Worm (Caenorhabditis elegans): ENCODE data around the gene chk-1.

Gene chk-1

DNA sequence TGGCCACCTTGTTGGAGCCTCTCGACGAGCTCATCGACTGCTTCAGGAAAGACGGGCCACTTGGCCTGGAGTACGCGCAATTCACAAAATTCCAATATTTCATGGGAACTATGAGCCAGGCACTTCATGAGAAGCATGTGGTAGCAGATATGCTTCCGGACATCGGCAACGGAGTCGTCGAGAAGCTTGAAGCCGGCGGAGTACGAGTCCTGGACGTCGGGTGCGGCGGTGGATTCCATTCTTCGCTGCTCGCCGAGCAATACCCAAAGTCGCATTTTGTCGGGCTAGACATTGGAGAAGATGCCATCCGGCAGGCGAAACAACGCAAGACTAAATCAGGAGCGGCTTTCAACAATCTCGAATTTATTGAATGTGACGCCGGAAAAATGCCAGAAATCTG is 14.3 kb upstream of the chk-1 start:
- no peak for TF ChIP-seq scrt-1 (GFP tag; IDR thresholded peaks at IDR 0.05)
- TF ChIP-seq tra-4 (tag; optimal IDR thresholded peaks at IDR 0.05): no peak
- no peak for TF ChIP-seq F13C5.2 (tag; optimal IDR thresholded peaks at IDR 0.05)
- TF ChIP-seq sea-1 (GFP tag; conservative IDR thresholded peaks at IDR 0.05): no peak
- TF ChIP-seq hmbx-1 (tag; optimal IDR thresholded peaks at IDR 0.05): no peak
- TF ChIP-seq tbx-37 (GFP tag; conservative IDR thresholded peaks at IDR 0.05): no peak
- TF ChIP-seq flt-1 (GFP tag; IDR thresholded peaks at IDR 0.05): no peak
- no peak for TF ChIP-seq B0310.2 (tag; optimal IDR thresholded peaks at IDR 0.05)
- TF ChIP-seq hnd-1 (tag; optimal IDR thresholded peaks at IDR 0.05): no peak
- TF ChIP-seq hmg-4 (GFP tag; optimal IDR thresholded peaks at IDR 0.05): no peak
- TF ChIP-seq ama-1 (optimal IDR thresholded peaks at IDR 0.05): no peak
- TF ChIP-seq ets-7 (tag; optimal IDR thresholded peaks at IDR 0.05): no peak

DNA sequence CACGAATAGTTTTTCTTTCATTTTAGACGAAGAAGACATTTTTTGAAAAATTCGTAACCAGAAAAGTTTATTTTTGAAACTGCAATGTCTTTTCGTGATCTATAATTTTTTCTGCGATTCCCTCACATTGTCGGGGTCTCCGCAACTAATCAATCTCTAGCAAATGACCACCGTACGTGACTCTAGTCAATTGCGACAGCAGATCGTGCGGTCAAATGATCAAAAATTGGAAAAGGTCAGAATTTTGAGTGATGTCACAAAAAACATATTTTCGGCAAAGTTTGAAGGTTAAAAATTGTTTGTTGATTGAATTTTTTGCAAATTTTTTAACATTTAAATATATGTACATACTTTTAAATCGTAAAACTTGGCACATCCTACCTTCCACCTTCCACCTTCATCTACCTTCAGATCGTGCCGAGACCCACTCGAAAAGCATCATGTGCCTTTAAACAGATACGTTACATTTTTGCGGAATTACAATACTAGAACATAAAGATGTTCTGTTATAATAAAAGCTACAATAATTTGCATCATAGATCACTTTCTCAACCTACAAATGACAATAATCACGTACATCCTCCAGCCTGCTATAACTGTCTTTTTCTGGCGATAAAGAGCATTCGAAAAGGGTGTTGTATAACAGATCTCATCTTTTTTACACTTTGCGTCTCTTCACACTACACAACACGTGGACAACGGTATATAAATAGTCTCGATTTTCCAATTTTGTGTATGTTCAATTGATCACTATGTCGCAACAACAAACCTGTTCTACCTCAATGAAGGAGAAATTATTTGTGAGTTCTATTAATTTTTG is 12.4 kb upstream of the chk-1 start, which contains the start of the genes R08E5.1 and rips-1:
TSS of gene R08E5.1 (minus strand) at position 82 of the 820 bp plus-strand sequence.
TSS of gene rips-1 (plus strand) at position 585 of the 820 bp plus-strand sequence.
- no peak for TF ChIP-seq F13C5.2 (tag; optimal IDR thresholded peaks at IDR 0.05)
- TF ChIP-seq tbx-11 (GFP tag; IDR thresholded peaks at IDR 0.05): no peak
- TF ChIP-seq ama-1 (optimal IDR thresholded peaks at IDR 0.05): no peak
- no peak for TF ChIP-seq hmbx-1 (tag; optimal IDR thresholded peaks at IDR 0.05)
- no peak for TF ChIP-seq aly-1 (tag; optimal IDR thresholded peaks at IDR 0.05)
- no peak for TF ChIP-seq pes-1 (GFP tag; IDR thresholded peaks at IDR 0.05)
- TF ChIP-seq ceh-13 (GFP tag; optimal IDR thresholded peaks at IDR 0.05): no peak
- TF ChIP-seq hnd-1 (tag; optimal IDR thresholded peaks at IDR 0.05): no peak
- no peak for TF ChIP-seq tra-4 (tag; optimal IDR thresholded peaks at IDR 0.05)
- TF ChIP-seq flt-1 (GFP tag; IDR thresholded peaks at IDR 0.05): no peak
- no peak for TF ChIP-seq B0310.2 (tag; optimal IDR thresholded peaks at IDR 0.05)
- no peak for TF ChIP-seq hmg-4 (GFP tag; optimal IDR thresholded peaks at IDR 0.05)

ce11 chrV:3768270-3768669 is 9.0 kb upstream of the chk-1 start, which contains the start of gene R08E5.4:
Gene R08E5.4, plus strand, starts transcription at chrV:3768570.
- TF ChIP-seq scrt-1 (GFP tag; IDR thresholded peaks at IDR 0.05): no peak
- TF ChIP-seq tbx-37 (GFP tag; conservative IDR thresholded peaks at IDR 0.05): no peak
- no peak for TF ChIP-seq hmbx-1 (tag; optimal IDR thresholded peaks at IDR 0.05)
- TF ChIP-seq tbx-11 (GFP tag; IDR thresholded peaks at IDR 0.05): no peak
- no peak for TF ChIP-seq flt-1 (GFP tag; IDR thresholded peaks at IDR 0.05)
- TF ChIP-seq hnd-1 (tag; optimal IDR thresholded peaks at IDR 0.05): no peak
- no peak for TF ChIP-seq ama-1 (optimal IDR thresholded peaks at IDR 0.05)
- TF ChIP-seq tra-4 (tag; optimal IDR thresholded peaks at IDR 0.05): no peak
- TF ChIP-seq hmg-4 (GFP tag; optimal IDR thresholded peaks at IDR 0.05): no peak
- TF ChIP-seq ceh-36 (tag; optimal IDR thresholded peaks at IDR 0.05): no peak
- no peak for TF ChIP-seq ets-7 (tag; optimal IDR thresholded peaks at IDR 0.05)
- no peak for TF ChIP-seq B0310.2 (tag; optimal IDR thresholded peaks at IDR 0.05)
- no peak for TF ChIP-seq pes-1 (GFP tag; IDR thresholded peaks at IDR 0.05)

DNA sequence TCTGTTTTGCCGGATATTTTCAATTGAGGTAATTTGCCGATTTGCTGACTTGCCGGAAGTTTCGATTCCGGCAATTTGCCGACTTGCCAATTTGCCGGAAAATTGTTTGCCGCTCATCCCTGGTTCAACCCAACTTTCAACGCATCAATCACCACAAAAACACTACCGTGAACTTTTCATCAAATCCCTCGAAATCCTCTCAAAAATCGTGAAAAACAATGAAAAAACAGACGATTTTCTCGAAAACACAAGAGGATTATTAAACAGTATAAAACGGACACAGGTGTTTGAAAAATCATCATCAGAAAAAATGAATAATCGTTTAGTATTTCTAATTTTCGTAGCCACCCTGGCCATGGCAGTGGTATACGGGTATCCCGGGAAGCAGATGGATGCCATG is 7.6 kb upstream of the chk-1 start, which contains the start of gene Y39H10A.1:
TSS of gene Y39H10A.1 (plus strand) at position 301 of the 400 bp plus-strand sequence.
- TF ChIP-seq hmbx-1 (tag; optimal IDR thresholded peaks at IDR 0.05) (no peak), F13C5.2 (tag; optimal IDR thresholded peaks at IDR 0.05) (no peak), tbx-37 (GFP tag; conservative IDR thresholded peaks at IDR 0.05) (no peak), hmg-4 (GFP tag; optimal IDR thresholded peaks at IDR 0.05) (no peak), aly-1 (tag; optimal IDR thresholded peaks at IDR 0.05) (no peak), sea-1 (GFP tag; conservative IDR thresholded peaks at IDR 0.05) (no peak), ceh-13 (GFP tag; optimal IDR thresholded peaks at IDR 0.05) (no peak), ets-7 (tag; optimal IDR thresholded peaks at IDR 0.05) (no peak)

DNA sequence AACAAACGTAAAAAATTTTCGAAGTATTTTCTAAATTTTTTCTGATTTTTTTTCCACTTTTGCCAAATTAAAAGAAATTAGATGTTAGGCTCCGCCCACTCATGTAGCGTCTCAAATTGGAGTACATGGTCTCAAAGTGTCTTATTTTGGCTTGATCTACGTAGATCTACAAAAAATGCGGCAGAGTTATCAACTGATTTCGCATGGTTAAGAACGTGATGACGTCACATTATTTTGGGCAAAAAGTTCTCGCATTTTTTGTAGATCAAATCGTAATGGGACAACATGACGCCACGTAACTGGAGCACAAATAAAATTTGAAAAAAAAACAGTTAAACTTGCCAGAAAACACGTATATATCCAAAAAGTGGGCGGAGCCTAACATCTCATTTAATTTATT is 2.6 kb upstream of the chk-1 start:
- TF ChIP-seq hnd-1 (tag; optimal IDR thresholded peaks at IDR 0.05): no peak
- TF ChIP-seq tbx-37 (GFP tag; conservative IDR thresholded peaks at IDR 0.05): no peak
- no peak for TF ChIP-seq tra-4 (tag; optimal IDR thresholded peaks at IDR 0.05)
- no peak for TF ChIP-seq ama-1 (optimal IDR thresholded peaks at IDR 0.05)
- no peak for TF ChIP-seq aly-1 (tag; optimal IDR thresholded peaks at IDR 0.05)
- no peak for TF ChIP-seq F13C5.2 (tag; optimal IDR thresholded peaks at IDR 0.05)
- no peak for TF ChIP-seq flt-1 (GFP tag; IDR thresholded peaks at IDR 0.05)
- no peak for TF ChIP-seq ceh-36 (tag; optimal IDR thresholded peaks at IDR 0.05)
- TF ChIP-seq ets-7 (tag; optimal IDR thresholded peaks at IDR 0.05): no peak
- TF ChIP-seq scrt-1 (GFP tag; IDR thresholded peaks at IDR 0.05): no peak
- TF ChIP-seq hmbx-1 (tag; optimal IDR thresholded peaks at IDR 0.05): no peak
- TF ChIP-seq tbx-11 (GFP tag; IDR thresholded peaks at IDR 0.05): no peak
- no peak for TF ChIP-seq pes-1 (GFP tag; IDR thresholded peaks at IDR 0.05)
- no peak for TF ChIP-seq hmg-4 (GFP tag; optimal IDR thresholded peaks at IDR 0.05)
- TF ChIP-seq B0310.2 (tag; optimal IDR thresholded peaks at IDR 0.05): no peak
- TF ChIP-seq sea-1 (GFP tag; conservative IDR thresholded peaks at IDR 0.05): no peak
- no peak for TF ChIP-seq ceh-13 (GFP tag; optimal IDR thresholded peaks at IDR 0.05)

- TF ChIP-seq hmbx-1 (tag; optimal IDR thresholded peaks at IDR 0.05) (no peak), ceh-36 (tag; optimal IDR thresholded peaks at IDR 0.05) (no peak), flt-1 (GFP tag; IDR thresholded peaks at IDR 0.05) (no peak), ama-1 (optimal IDR thresholded peaks at IDR 0.05) (no peak), tbx-37 (GFP tag; conservative IDR thresholded peaks at IDR 0.05) (no peak), ceh-13 (GFP tag; optimal IDR thresholded peaks at IDR 0.05) (no peak), hmg-4 (GFP tag; optimal IDR thresholded peaks at IDR 0.05) (no peak), hnd-1 (tag; optimal IDR thresholded peaks at IDR 0.05) (no peak), F13C5.2 (tag; optimal IDR thresholded peaks at IDR 0.05) (no peak), scrt-1 (GFP tag; IDR thresholded peaks at IDR 0.05) (no peak), tra-4 (tag; optimal IDR thresholded peaks at IDR 0.05) (no peak), sea-1 (GFP tag; conservative IDR thresholded peaks at IDR 0.05) (no peak), B0310.2 (tag; optimal IDR thresholded peaks at IDR 0.05) (no peak), aly-1 (tag; optimal IDR thresholded peaks at IDR 0.05) (no peak), pes-1 (GFP tag; IDR thresholded peaks at IDR 0.05) (no peak)
Observed at ce11 chrV:3760839-3761238, 1.6 kb upstream of the chk-1 start, which contains the start of gene oac-55. Gene oac-55, plus strand, starts transcription at chrV:3761139.

- no peak for TF ChIP-seq flt-1 (GFP tag; IDR thresholded peaks at IDR 0.05)
- TF ChIP-seq tbx-11 (GFP tag; IDR thresholded peaks at IDR 0.05): no peak
- TF ChIP-seq sea-1 (GFP tag; conservative IDR thresholded peaks at IDR 0.05): no peak
- no peak for TF ChIP-seq hmbx-1 (tag; optimal IDR thresholded peaks at IDR 0.05)
- no peak for TF ChIP-seq hnd-1 (tag; optimal IDR thresholded peaks at IDR 0.05)
- no peak for TF ChIP-seq aly-1 (tag; optimal IDR thresholded peaks at IDR 0.05)
- no peak for TF ChIP-seq tbx-37 (GFP tag; conservative IDR thresholded peaks at IDR 0.05)
- no peak for TF ChIP-seq ceh-13 (GFP tag; optimal IDR thresholded peaks at IDR 0.05)
- TF ChIP-seq scrt-1 (GFP tag; IDR thresholded peaks at IDR 0.05): no peak
- TF ChIP-seq ets-7 (tag; optimal IDR thresholded peaks at IDR 0.05): no peak
- no peak for TF ChIP-seq pes-1 (GFP tag; IDR thresholded peaks at IDR 0.05)
- TF ChIP-seq tra-4 (tag; optimal IDR thresholded peaks at IDR 0.05): no peak
- TF ChIP-seq ama-1 (optimal IDR thresholded peaks at IDR 0.05): no peak
Observed at ce11 chrV:3756887-3757286, 2.4 kb downstream of the chk-1 start, which contains the start of gene gid-7. Gene gid-7, minus strand, starts transcription at chrV:3757074.
